Worm (Caenorhabditis elegans) whole organism, L3 larva: ENCODE data around the gene nhr-17.

Source experiments
- aly-2 ChIP-seq: fragments of 150-350 bp; optimal IDR thresholded peaks from 2 replicates; lab custom pipeline; 2014; ENCODE audit warnings: missing biosample characterization, missing genetic modification characterization
- ama-1 ChIP-seq: fragments of 150-350 bp; optimal IDR thresholded peaks from 2 replicates; lab custom pipeline; 2018
- ceh-16 ChIP-seq: sonication (generic microtip); optimal IDR thresholded peaks from 2 replicates; lab custom pipeline; 2017; ENCODE audit warnings: missing biosample characterization, missing genetic modification characterization
- ceh-28 ChIP-seq: fragments of 150-350 bp; optimal IDR thresholded peaks from 2 replicates; lab custom pipeline; 2014; ENCODE audit warnings: missing biosample characterization, missing genetic modification reagents, missing genetic modification characterization
- ceh-82 ChIP-seq: fragments of 150-350 bp; optimal IDR thresholded peaks from 2 replicates; lab custom pipeline; 2014; ENCODE audit warnings: missing biosample characterization, missing genetic modification characterization
- ceh-9 ChIP-seq: sonication (generic microtip); optimal IDR thresholded peaks from 2 replicates; lab custom pipeline; 2018; ENCODE audit warnings: missing biosample characterization, missing genetic modification characterization
- egl-27 ChIP-seq: sonication (generic microtip); optimal IDR thresholded peaks from 4 replicates; lab custom pipeline; 2017; ENCODE audit warnings: missing biosample characterization, missing genetic modification reagents, missing genetic modification characterization
- egl-5 ChIP-seq: fragments of 150-350 bp; optimal IDR thresholded peaks from 2 replicates; lab custom pipeline; 2017; ENCODE audit warnings: missing biosample characterization, missing genetic modification reagents, missing genetic modification characterization, inconsistent platforms
- elt-2 ChIP-seq: sonication (generic microtip); optimal IDR thresholded peaks from 2 replicates; lab custom pipeline; 2016; ENCODE audit warnings: missing genetic modification reagents, mild to moderate bottlenecking, missing genetic modification characterization, missing compliant biosample characterization
- elt-3 ChIP-seq, 3 experiments: fragments of 150-350 bp in 1 of 3; sonication (generic microtip) in 2 of 3; optimal IDR thresholded peaks; 2 replicates in 2 of 3; 4 replicates in 1 of 3; lab custom pipeline; 2014 to 2017; ENCODE audit warnings: missing biosample characterization in 3 of 3, missing genetic modification characterization in 3 of 3
- eor-1 ChIP-seq, 2 experiments: fragments of 150-350 bp; optimal IDR thresholded peaks; 2 replicates each; lab custom pipeline; 2014 to 2018; ENCODE audit warnings: missing biosample characterization in 2 of 2, missing genetic modification characterization in 2 of 2
- fkh-10 ChIP-seq: sonication (generic microtip); optimal IDR thresholded peaks from 2 replicates; lab custom pipeline; 2017; ENCODE audit warnings: missing biosample characterization, missing genetic modification reagents, missing genetic modification characterization
- fos-1 ChIP-seq: fragments of 150-350 bp; optimal IDR thresholded peaks from 2 replicates; lab custom pipeline; 2014; ENCODE audit warnings: missing biosample characterization, missing genetic modification characterization
- jun-1 ChIP-seq: fragments of 150-350 bp; optimal IDR thresholded peaks from 2 replicates; lab custom pipeline; 2014; ENCODE audit warnings: missing biosample characterization, missing genetic modification reagents, missing genetic modification characterization
- lin-15B ChIP-seq: fragments of 150-350 bp; optimal IDR thresholded peaks from 2 replicates; lab custom pipeline; 2014; ENCODE audit warnings: missing biosample characterization, missing genetic modification characterization
- lsy-12 ChIP-seq: sonication (generic microtip); optimal IDR thresholded peaks from 2 replicates; lab custom pipeline; 2016; ENCODE audit warnings: mild to moderate bottlenecking, missing genetic modification characterization, missing compliant biosample characterization
- mdl-1 ChIP-seq: fragments of 150-350 bp; optimal IDR thresholded peaks from 2 replicates; lab custom pipeline; 2014; ENCODE audit warnings: missing biosample characterization, missing genetic modification characterization
- nhr-11 ChIP-seq: fragments of 150-350 bp; optimal IDR thresholded peaks from 2 replicates; lab custom pipeline; 2014; ENCODE audit warnings: missing biosample characterization, missing genetic modification characterization
- nhr-12 ChIP-seq: fragments of 150-350 bp; optimal IDR thresholded peaks from 2 replicates; lab custom pipeline; 2014; ENCODE audit warnings: missing biosample characterization, missing genetic modification characterization
- nhr-23 ChIP-seq: fragments of 150-350 bp; optimal IDR thresholded peaks from 2 replicates; lab custom pipeline; 2014; ENCODE audit warnings: missing biosample characterization, missing genetic modification reagents, missing genetic modification characterization
- nhr-25 ChIP-seq: sonication (generic microtip); optimal IDR thresholded peaks from 2 replicates; lab custom pipeline; 2017; ENCODE audit warnings: missing biosample characterization, missing genetic modification characterization
- nhr-43 ChIP-seq: sonication (generic microtip); optimal IDR thresholded peaks from 2 replicates; lab custom pipeline; 2016; ENCODE audit warnings: mild to moderate bottlenecking, missing genetic modification characterization, missing compliant biosample characterization; ENCODE audit not compliant: poor library complexity, severe bottlenecking
- pha-4 ChIP-seq: fragments of 150-350 bp; optimal IDR thresholded peaks from 2 replicates; lab custom pipeline; 2014; ENCODE audit warnings: missing biosample characterization, missing genetic modification reagents, missing genetic modification characterization
- pqm-1 ChIP-seq: fragments of 150-350 bp; optimal IDR thresholded peaks from 2 replicates; lab custom pipeline; 2017; ENCODE audit warnings: missing biosample characterization, missing genetic modification characterization, inconsistent platforms
- sea-2 ChIP-seq: fragments of 150-350 bp; sonication (generic microtip); optimal IDR thresholded peaks from 4 replicates; lab custom pipeline; 2014; ENCODE audit warnings: missing biosample characterization, missing genetic modification reagents, missing genetic modification characterization
- skn-1 ChIP-seq: fragments of 150-350 bp; optimal IDR thresholded peaks from 2 replicates; lab custom pipeline; 2014; ENCODE audit warnings: missing biosample characterization, missing genetic modification characterization
- snpc-4 ChIP-seq: fragments of 150-350 bp; optimal IDR thresholded peaks from 2 replicates; lab custom pipeline; 2014; ENCODE audit warnings: missing biosample characterization, missing genetic modification characterization
- unc-62 ChIP-seq: fragments of 150-350 bp; sonication (generic microtip); optimal IDR thresholded peaks from 4 replicates; lab custom pipeline; 2014; ENCODE audit warnings: missing biosample characterization, missing genetic modification reagents, missing genetic modification characterization
- zag-1 ChIP-seq: fragments of 150-350 bp; optimal IDR thresholded peaks from 2 replicates; lab custom pipeline; 2014; ENCODE audit warnings: missing biosample characterization, missing genetic modification characterization
- ztf-11 ChIP-seq: fragments of 150-350 bp; optimal IDR thresholded peaks from 2 replicates; lab custom pipeline; 2014; ENCODE audit warnings: missing biosample characterization, missing genetic modification characterization

Gene nhr-17

ce11 chrX:12627797-12628196 is 39.9 kb downstream of the nhr-17 start:
- TF ChIP-seq elt-3 (tag; optimal IDR thresholded peaks at IDR 0.05; lab: Kevin White, UChicago): peak in 2 of 3 experiments; percentile 29 to 48
- TF ChIP-seq egl-27 (tag; lab: Kevin White, UChicago): no peak
- TF ChIP-seq jun-1 (tag; lab: Kevin White, UChicago): no peak
- peak; percentile 58 for TF ChIP-seq nhr-23
- no peak for TF ChIP-seq nhr-12
- peak; percentile 93 for TF ChIP-seq pqm-1 (tag; lab: Kevin White, UChicago)
- TF ChIP-seq nhr-25: peak; percentile 11
- peak; percentile 93 for TF ChIP-seq elt-2 (tag; lab: Kevin White, UChicago)
- TF ChIP-seq nhr-43 (tag; lab: Kevin White, UChicago): no peak
- TF ChIP-seq pha-4: peak; percentile 63

DNA sequence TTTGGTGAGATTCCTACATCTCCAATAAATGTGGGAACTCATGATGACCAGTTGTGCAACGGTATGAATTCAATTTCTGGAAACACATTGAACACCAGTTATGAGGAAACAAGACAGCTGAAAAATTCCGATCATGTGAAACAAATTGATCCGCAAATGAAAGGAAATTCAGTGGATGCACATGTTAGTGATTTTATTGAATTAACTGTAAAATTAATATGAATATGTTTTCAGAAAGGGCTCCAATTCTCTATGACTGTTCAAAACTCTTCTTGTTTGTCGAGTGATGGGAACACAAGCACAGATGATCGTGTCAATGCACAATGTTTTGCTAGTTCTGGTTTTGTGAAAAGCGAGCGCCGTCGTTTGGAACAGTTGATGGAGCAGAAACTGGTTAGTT is 47.3 kb downstream of the nhr-17 start:
- TF ChIP-seq fkh-10 (GFP tag; lab: Kevin White, UChicago): no peak
- no peak for TF ChIP-seq sea-2 (GFP tag; lab: Kevin White, UChicago)
- no peak for TF ChIP-seq mdl-1 (tag; lab: Kevin White, UChicago)
- TF ChIP-seq ceh-16 (tag; lab: Kevin White, UChicago): no peak
- no peak for TF ChIP-seq fos-1 (tag; lab: Kevin White, UChicago)
- TF ChIP-seq egl-5 (tag; lab: Kevin White, UChicago): no peak
- TF ChIP-seq nhr-11: no peak
- TF ChIP-seq zag-1: no peak
- TF ChIP-seq ceh-28 (tag; lab: Kevin White, UChicago): no peak
- TF ChIP-seq pqm-1 (tag; lab: Kevin White, UChicago): no peak
- TF ChIP-seq, all 47 proteins: peak for 0

DNA sequence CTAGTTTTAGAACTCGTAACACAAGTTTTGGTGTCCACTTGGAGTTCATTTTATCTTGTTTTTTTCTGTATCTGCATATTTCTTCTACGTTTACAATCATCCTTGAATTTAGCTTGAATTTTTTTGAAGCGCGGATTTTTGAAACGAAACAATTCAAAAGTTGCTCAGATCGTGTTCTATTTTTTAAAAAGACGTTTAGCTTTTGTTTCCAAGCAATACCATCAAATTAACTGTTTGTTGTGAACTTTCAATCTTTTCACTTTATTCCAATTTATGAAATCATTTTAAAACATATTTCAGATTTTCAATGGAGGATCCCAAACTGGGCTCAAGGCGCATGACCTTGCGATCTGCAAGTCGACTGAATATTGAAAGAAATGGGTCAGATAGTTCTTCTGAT is 48.5 kb downstream of the nhr-17 start, which contains the start of gene R09A8.2:
Gene R09A8.2, plus strand, starts transcription at position 301 of the 400 bp plus-strand sequence.
- TF ChIP-seq ceh-82 (tag; lab: Kevin White, UChicago): no peak
- TF ChIP-seq ceh-28 (tag; lab: Kevin White, UChicago): no peak
- no peak for TF ChIP-seq aly-2 (tag; lab: Kevin White, UChicago)
- no peak for TF ChIP-seq lin-15B (tag; lab: Kevin White, UChicago)
- TF ChIP-seq elt-3 (tag; optimal IDR thresholded peaks at IDR 0.05; lab: Kevin White, UChicago): no peak
- no peak for TF ChIP-seq egl-5 (tag; lab: Kevin White, UChicago)
- TF ChIP-seq ama-1 (lab: Kevin White, UChicago): no peak
- no peak for TF ChIP-seq elt-2 (tag; lab: Kevin White, UChicago)
- no peak for TF ChIP-seq nhr-25
- no peak for TF ChIP-seq eor-1 (tag; optimal IDR thresholded peaks at IDR 0.05; lab: Kevin White, UChicago)
- no peak for TF ChIP-seq jun-1 (tag; lab: Kevin White, UChicago)
- TF ChIP-seq unc-62: no peak
- TF ChIP-seq ceh-9 (tag; lab: Kevin White, UChicago): no peak
- TF ChIP-seq nhr-11: no peak
- TF ChIP-seq skn-1 (tag; lab: Kevin White, UChicago): no peak
- TF ChIP-seq snpc-4: no peak
- no peak for TF ChIP-seq zag-1
- no peak for TF ChIP-seq nhr-23
- TF ChIP-seq ztf-11 (tag; lab: Kevin White, UChicago): no peak
- TF ChIP-seq lsy-12 (tag; lab: Kevin White, UChicago): no peak
- TF ChIP-seq, all 47 proteins: peak for 0

DNA sequence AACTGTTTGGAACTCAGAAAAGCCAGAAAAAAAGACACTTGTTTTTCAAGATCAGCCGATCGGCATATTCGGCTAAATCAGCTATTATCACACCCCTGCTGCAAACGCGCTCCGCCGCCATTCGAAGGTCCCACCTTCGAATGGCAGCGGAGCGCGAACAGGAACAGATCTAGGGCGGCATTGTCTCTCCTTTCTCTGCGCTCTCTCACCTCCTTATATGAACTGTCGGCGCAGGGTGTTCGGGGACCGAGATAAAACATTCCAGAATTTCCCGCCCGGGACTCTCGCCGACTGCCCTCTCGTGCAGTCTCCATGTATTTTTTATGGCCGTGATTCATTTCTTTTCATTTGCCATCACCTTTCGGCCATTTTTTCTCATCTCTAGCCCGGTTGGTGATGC is 49.2 kb downstream of the nhr-17 start:
- no peak for TF ChIP-seq zag-1
- TF ChIP-seq aly-2 (tag; lab: Kevin White, UChicago): no peak
- no peak for TF ChIP-seq unc-62
- no peak for TF ChIP-seq snpc-4
